Fruit fly (Drosophila melanogaster) whole organism, embryonic: ENCODE measurements around the gene Lmpt.
A peak's percentile ranks its signal among the peaks of the same experiment; 100 is the strongest.

ENCODE experiments used
- Ada2b ChIP-seq: fragments of 200-800 bp; sonication (Bioruptor generic); IDR thresholded peaks from 2 replicates; pipeline ENCODE4 v1.3.6; 2022; ENCODE audit warnings: missing biosample characterization, missing genetic modification characterization
- Atf3 ChIP-seq: fragments of 200-800 bp; sonication (Bioruptor generic); optimal IDR thresholded peaks from 3 replicates; lab custom pipeline; 2016; ENCODE audit warnings: missing biosample characterization, missing genetic modification characterization
- CG10979 ChIP-seq: fragments of 200-800 bp; sonication (Bioruptor generic); optimal IDR thresholded peaks from 2 replicates; lab custom pipeline; 2018; ENCODE audit warnings: missing biosample characterization, mild to moderate bottlenecking, missing genetic modification characterization, moderate library complexity
- CG12236 ChIP-seq: fragments of 200-800 bp; sonication (Bioruptor generic); optimal IDR thresholded peaks from 2 replicates; lab custom pipeline; 2016; ENCODE audit warnings: missing biosample characterization, missing genetic modification characterization
- CG14667 ChIP-seq: fragments of 200-800 bp; sonication (Bioruptor generic); IDR thresholded peaks from 2 replicates; pipeline ENCODE4 v1.3.6; 2022; ENCODE audit warnings: missing biosample characterization, missing genetic modification characterization
- CG15601 ChIP-seq: fragments of 200-800 bp; sonication (Bioruptor generic); optimal IDR thresholded peaks from 3 replicates; lab custom pipeline; 2019; ENCODE audit warnings: missing biosample characterization, mild to moderate bottlenecking, missing genetic modification characterization, moderate library complexity
- CG18262 ChIP-seq: fragments of 200-800 bp; optimal IDR thresholded peaks from 3 replicates; lab custom pipeline; 2019; ENCODE audit warnings: missing biosample characterization, mild to moderate bottlenecking, missing genetic modification characterization, moderate library complexity
- CG30020 ChIP-seq: fragments of 200-800 bp; optimal IDR thresholded peaks from 2 replicates; lab custom pipeline; 2019; ENCODE audit warnings: missing biosample characterization, mild to moderate bottlenecking, missing genetic modification characterization, moderate library complexity
- CG31365 ChIP-seq: fragments of 200-800 bp; sonication (Bioruptor generic); optimal IDR thresholded peaks from 2 replicates; lab custom pipeline; 2018; ENCODE audit warnings: missing biosample characterization, mild to moderate bottlenecking, missing genetic modification characterization
- CG42726 ChIP-seq: fragments of 200-800 bp; sonication (Bioruptor generic); IDR thresholded peaks from 2 replicates; pipeline ENCODE4 v1.3.6; 2022; ENCODE audit warnings: missing biosample characterization, missing genetic modification characterization; ENCODE audit not compliant: partially characterized antibody
- CG6175 ChIP-seq: fragments of 200-800 bp; sonication (Bioruptor generic); IDR thresholded peaks from 3 replicates; pipeline ENCODE4 v1.3.6; 2022; ENCODE audit warnings: missing biosample characterization, missing genetic modification characterization
- CG6791 ChIP-seq: fragments of 200-800 bp; sonication (Bioruptor generic); IDR thresholded peaks from 3 replicates; pipeline ENCODE4 v1.3.6; 2022; ENCODE audit warnings: missing biosample characterization, missing genetic modification characterization; ENCODE audit not compliant: partially characterized antibody
- CG7786 ChIP-seq: fragments of 200-800 bp; sonication (Bioruptor generic); optimal IDR thresholded peaks from 2 replicates; lab custom pipeline; 2016; ENCODE audit warnings: missing biosample characterization, missing genetic modification characterization
- CkIIα-i1 ChIP-seq: fragments of 200-800 bp; sonication (Bioruptor generic); IDR thresholded peaks from 2 replicates; pipeline ENCODE4 v1.3.6; 2022; ENCODE audit warnings: missing biosample characterization, missing genetic modification characterization
- D19A ChIP-seq: fragments of 200-800 bp; optimal IDR thresholded peaks from 3 replicates; lab custom pipeline; 2019; ENCODE audit warnings: missing biosample characterization, mild to moderate bottlenecking, missing genetic modification characterization, moderate library complexity
- Dbx ChIP-seq: fragments of 200-800 bp; sonication (Bioruptor generic); IDR thresholded peaks from 3 replicates; pipeline ENCODE4 v1.3.6; 2022; ENCODE audit warnings: missing biosample characterization, missing genetic modification characterization
- Deaf1 ChIP-seq: fragments of 200-800 bp; optimal IDR thresholded peaks from 3 replicates; lab custom pipeline; 2019; ENCODE audit warnings: missing biosample characterization, mild to moderate bottlenecking, missing genetic modification characterization, moderate library complexity
- Dfd ChIP-seq, 2 experiments: fragments of >200 bp; optimal IDR thresholded peaks; 2 replicates each; lab custom pipeline; 2017; ENCODE audit warnings: missing biosample characterization in 2 of 2, missing genetic modification characterization in 2 of 2
- Dip3 ChIP-seq: fragments of 200-800 bp; sonication (Bioruptor generic); optimal IDR thresholded peaks from 3 replicates; lab custom pipeline; 2016; ENCODE audit warnings: missing biosample characterization, missing genetic modification characterization
- Ets97D ChIP-seq: fragments of 200-800 bp; sonication (Bioruptor generic); optimal IDR thresholded peaks from 3 replicates; lab custom pipeline; 2016; ENCODE audit warnings: missing biosample characterization, missing genetic modification characterization
- Gug ChIP-seq: fragments of 200-800 bp; sonication (Bioruptor generic); IDR thresholded peaks from 4 replicates; pipeline ENCODE4 v1.3.6; 2022; ENCODE audit warnings: missing biosample characterization, missing genetic modification characterization
- Hey ChIP-seq: fragments of 200-800 bp; sonication (Bioruptor generic); optimal IDR thresholded peaks from 3 replicates; lab custom pipeline; 2018; ENCODE audit warnings: missing biosample characterization, mild to moderate bottlenecking, missing genetic modification characterization
- Kr ChIP-seq: fragments of 200-800 bp; sonication (Bioruptor generic); optimal IDR thresholded peaks from 2 replicates; lab custom pipeline; 2017; ENCODE audit warnings: missing biosample characterization, mild to moderate bottlenecking, missing genetic modification characterization
- Max ChIP-seq: fragments of 200-800 bp; sonication (Bioruptor generic); optimal IDR thresholded peaks from 2 replicates; lab custom pipeline; 2016; ENCODE audit warnings: missing biosample characterization, mild to moderate bottlenecking, missing genetic modification characterization
- Mrtf ChIP-seq: fragments of 200-800 bp; sonication (Bioruptor generic); IDR thresholded peaks from 3 replicates; pipeline ENCODE4 v1.3.6; 2022; ENCODE audit warnings: missing biosample characterization, missing genetic modification characterization
- NK7.1 ChIP-seq: fragments of 200-800 bp; sonication (Bioruptor generic); optimal IDR thresholded peaks from 3 replicates; lab custom pipeline; 2016; ENCODE audit warnings: missing biosample characterization, missing genetic modification characterization
- Neu2 ChIP-seq: fragments of 200-800 bp; sonication (Bioruptor generic); optimal IDR thresholded peaks from 3 replicates; lab custom pipeline; 2016; ENCODE audit warnings: missing biosample characterization, missing genetic modification characterization, borderline replicate concordance
- Oaz ChIP-seq: fragments of 200-800 bp; sonication (Bioruptor generic); IDR thresholded peaks from 2 replicates; pipeline ENCODE4 v1.3.6; 2022; ENCODE audit warnings: missing biosample characterization, missing genetic modification characterization
- Pdp1 ChIP-seq, 2 experiments: fragments of 200-800 bp; sonication (Bioruptor generic); optimal IDR thresholded peaks; 3 replicates each; lab custom pipeline; 2016; ENCODE audit warnings: missing biosample characterization in 2 of 2, missing genetic modification characterization in 2 of 2, mild to moderate bottlenecking in 1 of 2, moderate library complexity in 1 of 2
- Sry-β ChIP-seq: fragments of 200-800 bp; sonication (Bioruptor generic); optimal IDR thresholded peaks from 2 replicates; lab custom pipeline; 2018; ENCODE audit warnings: missing biosample characterization, mild to moderate bottlenecking, missing genetic modification characterization, moderate library complexity
- Sry-δ ChIP-seq: fragments of 200-800 bp; sonication (Bioruptor generic); optimal IDR thresholded peaks from 2 replicates; lab custom pipeline; 2016; ENCODE audit warnings: missing biosample characterization, missing genetic modification characterization
- Ssrp ChIP-seq: fragments of 200-800 bp; sonication (Bioruptor generic); optimal IDR thresholded peaks from 2 replicates; lab custom pipeline; 2018; ENCODE audit warnings: missing biosample characterization, mild to moderate bottlenecking, missing genetic modification characterization, moderate library complexity
- Trl ChIP-seq, 3 experiments: fragments of >200 bp in 2 of 3; fragments of 200-800 bp in 1 of 3; sonication (Bioruptor generic) in 1 of 3; optimal IDR thresholded peaks; 2 replicates in 1 of 3; 3 replicates in 2 of 3; lab custom pipeline; 2016 to 2017; ENCODE audit warnings: missing biosample characterization in 1 of 3, missing genetic modification characterization in 1 of 3
- chn ChIP-seq: fragments of 200-800 bp; sonication (Bioruptor generic); optimal IDR thresholded peaks from 2 replicates; lab custom pipeline; 2016; ENCODE audit warnings: missing biosample characterization, missing genetic modification characterization
- croc ChIP-seq: fragments of 200-800 bp; sonication (Bioruptor generic); conservative IDR thresholded peaks from 3 replicates; pipeline ENCODE4 v1.3.6; 2022; ENCODE audit warnings: missing biosample characterization, missing genetic modification characterization
- crol ChIP-seq: fragments of 200-800 bp; sonication (Bioruptor generic); IDR thresholded peaks from 2 replicates; pipeline ENCODE4 v1.3.6; 2022; ENCODE audit warnings: missing biosample characterization, missing genetic modification characterization
- disco-r ChIP-seq: fragments of 200-800 bp; sonication (Bioruptor generic); optimal IDR thresholded peaks from 2 replicates; lab custom pipeline; 2016; ENCODE audit warnings: missing biosample characterization, missing genetic modification characterization
- fd64A ChIP-seq: fragments of 200-800 bp; sonication (Bioruptor generic); optimal IDR thresholded peaks from 3 replicates; lab custom pipeline; 2018; ENCODE audit warnings: missing biosample characterization, mild to moderate bottlenecking, missing genetic modification characterization
- fd96Cb ChIP-seq: fragments of 200-800 bp; sonication (Bioruptor generic); optimal IDR thresholded peaks from 2 replicates; lab custom pipeline; 2018; ENCODE audit warnings: missing biosample characterization, mild to moderate bottlenecking, missing genetic modification characterization, moderate library complexity
- ftz-f1 ChIP-seq: fragments of 200-800 bp; sonication (Bioruptor generic); optimal IDR thresholded peaks from 2 replicates; lab custom pipeline; 2016; ENCODE audit warnings: missing biosample characterization, missing genetic modification characterization
- gem ChIP-seq: fragments of 200-800 bp; sonication (Bioruptor generic); optimal IDR thresholded peaks from 2 replicates; lab custom pipeline; 2019; ENCODE audit warnings: missing biosample characterization, mild to moderate bottlenecking, missing genetic modification characterization, moderate library complexity
- her ChIP-seq: fragments of 200-800 bp; sonication (Bioruptor generic); optimal IDR thresholded peaks from 2 replicates; lab custom pipeline; 2016; ENCODE audit warnings: missing biosample characterization, missing genetic modification characterization
- jumu ChIP-seq: fragments of 200-800 bp; sonication (Bioruptor generic); optimal IDR thresholded peaks from 3 replicates; lab custom pipeline; 2016; ENCODE audit warnings: missing biosample characterization, missing genetic modification characterization
- ken ChIP-seq: fragments of 200-800 bp; sonication (Bioruptor generic); IDR thresholded peaks from 3 replicates; pipeline ENCODE4 v1.3.6; 2022; ENCODE audit warnings: missing biosample characterization, missing genetic modification characterization
- psq ChIP-seq: fragments of 200-800 bp; sonication (Bioruptor generic); optimal IDR thresholded peaks from 2 replicates; lab custom pipeline; 2017; ENCODE audit warnings: missing biosample characterization, missing genetic modification characterization
- sd ChIP-seq: fragments of 200-800 bp; sonication (Bioruptor generic); optimal IDR thresholded peaks from 3 replicates; lab custom pipeline; 2018; ENCODE audit warnings: missing biosample characterization, mild to moderate bottlenecking, missing genetic modification characterization, moderate library complexity
- sna ChIP-seq: fragments of 200-800 bp; sonication (Bioruptor generic); IDR thresholded peaks from 2 replicates; pipeline ENCODE4 v1.3.6; 2022; ENCODE audit warnings: missing biosample characterization, missing genetic modification characterization; ENCODE audit not compliant: partially characterized antibody
- ssp ChIP-seq: fragments of 200-800 bp; sonication (Bioruptor generic); IDR thresholded peaks from 2 replicates; pipeline ENCODE4 v1.3.6; 2022; ENCODE audit warnings: missing biosample characterization, missing genetic modification characterization
- trh ChIP-seq: fragments of 200-800 bp; sonication (Bioruptor generic); optimal IDR thresholded peaks from 2 replicates; lab custom pipeline; 2016; ENCODE audit warnings: missing biosample characterization, missing genetic modification characterization
- yki ChIP-seq: fragments of >200 bp; optimal IDR thresholded peaks from 3 replicates; lab custom pipeline; 2018
- z ChIP-seq: fragments of 200-800 bp; sonication (Bioruptor generic); IDR thresholded peaks from 3 replicates; pipeline ENCODE4 v1.3.6; 2022; ENCODE audit warnings: missing biosample characterization, missing genetic modification characterization
- zfh2 ChIP-seq: fragments of 200-800 bp; sonication (Bioruptor generic); optimal IDR thresholded peaks from 2 replicates; lab custom pipeline; 2016; ENCODE audit warnings: missing biosample characterization, missing genetic modification characterization

Gene Lmpt

dm6 chr3L:16870723-16871137 is 5.6 kb downstream of the Lmpt start (continued):
- TF ChIP-seq Dbx (GFP tag; lab: Robert Waterston, UW), result 0 out of 3 replicates have a peak, but pooled peaks have one; percentile 7
- TF ChIP-seq sna (GFP tag; lab: Robert Waterston, UW), result no peak
- no peak for TF ChIP-seq ssp (GFP tag; lab: Robert Waterston, UW)
- peak; percentile 29 for TF ChIP-seq D19A (tag; lab: Kevin White, UChicago)
- no peak for TF ChIP-seq Sry-δ (GFP tag; lab: Kevin White, UChicago)
- TF ChIP-seq Sry-β (GFP tag; lab: Kevin White, UChicago), result no peak
- no peak for TF ChIP-seq CG12236 (GFP tag; lab: Kevin White, UChicago)
- no peak for TF ChIP-seq CG42726 (GFP tag; lab: Robert Waterston, UW)
- no peak for TF ChIP-seq chn (GFP tag; lab: Kevin White, UChicago)
- TF ChIP-seq Deaf1 (tag; lab: Kevin White, UChicago), result peak; percentile 12
- no peak for TF ChIP-seq fd64A (GFP tag; lab: Kevin White, UChicago)
- no peak for TF ChIP-seq CG6791 (GFP tag; lab: Robert Waterston, UW)
- TF ChIP-seq CG15601, result no peak
- TF ChIP-seq Ets97D (GFP tag; lab: Kevin White, UChicago), result no peak
- TF ChIP-seq Mrtf, result no peak
- no peak for TF ChIP-seq ken
- TF ChIP-seq fd96Cb (tag; lab: Kevin White, UChicago), result peak; percentile 46
- no peak for TF ChIP-seq Atf3
- TF ChIP-seq gem (tag; lab: Kevin White, UChicago), result peak; percentile 62
- TF ChIP-seq Neu2, result no peak
- TF ChIP-seq Oaz (GFP tag; lab: Robert Waterston, UW), result no peak
- no peak for TF ChIP-seq psq (GFP tag; lab: Kevin White, UChicago)
- no peak for TF ChIP-seq croc
- no peak for TF ChIP-seq CG6175 (GFP tag; lab: Robert Waterston, UW)
- no peak for TF ChIP-seq z (GFP tag; lab: Robert Waterston, UW)
- TF ChIP-seq ftz-f1, result no peak
- TF ChIP-seq CG31365, result no peak
- no peak for TF ChIP-seq yki
- no peak for TF ChIP-seq Pdp1 (GFP tag; optimal IDR thresholded peaks at IDR 0.05; lab: Kevin White, UChicago)
- TF ChIP-seq Ada2b (GFP tag; lab: Robert Waterston, UW), result no peak
- TF ChIP-seq jumu (GFP tag; lab: Kevin White, UChicago), result no peak
- TF ChIP-seq CG30020 (tag; lab: Kevin White, UChicago), result no peak
- TF ChIP-seq Dip3 (GFP tag; lab: Kevin White, UChicago), result no peak
- TF ChIP-seq Gug, result no peak
- no peak for TF ChIP-seq Max (GFP tag; lab: Kevin White, UChicago)
- no peak for TF ChIP-seq Dfd (GFP tag; optimal IDR thresholded peaks at IDR 0.05; lab: Kevin White, UChicago)
- TF ChIP-seq CG7786 (GFP tag; lab: Kevin White, UChicago), result no peak
- no peak for TF ChIP-seq CkIIα-i1 (GFP tag; lab: Robert Waterston, UW)
- peak; percentile 47 for TF ChIP-seq CG10979
- TF ChIP-seq trh, result no peak
- no peak for TF ChIP-seq Hey (tag; lab: Kevin White, UChicago)
- no peak for TF ChIP-seq sd (tag; lab: Kevin White, UChicago)
- no peak for TF ChIP-seq zfh2 (GFP tag; lab: Kevin White, UChicago)
- peak; percentile 63 for TF ChIP-seq CG18262 (tag; lab: Kevin White, UChicago)
- no peak for TF ChIP-seq NK7.1 (GFP tag; lab: Kevin White, UChicago)
- TF ChIP-seq her, result no peak
- TF ChIP-seq Ssrp (tag; lab: Kevin White, UChicago), result peak; percentile 11
- TF ChIP-seq CG14667 (GFP tag; lab: Robert Waterston, UW), result no peak
- TF ChIP-seq disco-r (GFP tag; lab: Kevin White, UChicago), result no peak
- TF ChIP-seq Trl (optimal IDR thresholded peaks at IDR 0.05; lab: Kevin White, UChicago), result no peak
- no peak for TF ChIP-seq Trl (GFP tag; optimal IDR thresholded peaks at IDR 0.05; lab: Kevin White, UChicago)
- TF ChIP-seq Kr (GFP tag; lab: Kevin White, UChicago), result no peak
- TF ChIP-seq crol (GFP tag; lab: Robert Waterston, UW), result no peak; the same call in 1 of the 2 replicates
